Fruit fly (Drosophila melanogaster) whole organism, embryonic: Measurements from ENCODE around the gene CG42798.

Experiments
- Aef1 ChIP-seq: fragments of 200-800 bp; sonication (Bioruptor generic); IDR thresholded peaks from 3 replicates; pipeline ENCODE4 v1.3.6; 2022; ENCODE audit warnings: missing biosample characterization, missing genetic modification characterization
- CG11723 ChIP-seq: fragments of 200-800 bp; sonication (Bioruptor generic); optimal IDR thresholded peaks from 2 replicates; lab custom pipeline; 2017; ENCODE audit warnings: missing biosample characterization, mild to moderate bottlenecking, missing genetic modification characterization
- CG1529 ChIP-seq: fragments of 200-800 bp; sonication (Bioruptor generic); optimal IDR thresholded peaks from 3 replicates; lab custom pipeline; 2018; ENCODE audit warnings: missing biosample characterization, missing genetic modification characterization
- CG16779 ChIP-seq: fragments of 200-800 bp; sonication (Bioruptor generic); IDR thresholded peaks from 2 replicates; pipeline ENCODE4 v1.3.6; 2022; ENCODE audit warnings: missing biosample characterization, missing genetic modification characterization
- CG17802 ChIP-seq: fragments of 200-800 bp; sonication (Bioruptor generic); optimal IDR thresholded peaks from 2 replicates; lab custom pipeline; 2018; ENCODE audit warnings: missing biosample characterization, mild to moderate bottlenecking, missing genetic modification characterization, moderate library complexity
- CG2120 ChIP-seq: fragments of 200-800 bp; sonication (Bioruptor generic); optimal IDR thresholded peaks from 3 replicates; lab custom pipeline; 2016; ENCODE audit warnings: missing biosample characterization, missing genetic modification characterization
- CG2129 ChIP-seq: fragments of 200-800 bp; sonication (Bioruptor generic); IDR thresholded peaks from 2 replicates; pipeline ENCODE4 v1.3.6; 2022; ENCODE audit warnings: missing biosample characterization, missing genetic modification characterization; ENCODE audit not compliant: partially characterized antibody
- CG2678 ChIP-seq: fragments of 200-800 bp; sonication (Bioruptor generic); optimal IDR thresholded peaks from 3 replicates; lab custom pipeline; 2019; ENCODE audit warnings: missing biosample characterization, mild to moderate bottlenecking, missing genetic modification characterization, moderate library complexity
- CG34376 ChIP-seq: fragments of 200-800 bp; sonication (Bioruptor generic); optimal IDR thresholded peaks from 2 replicates; lab custom pipeline; 2018; ENCODE audit warnings: missing biosample characterization, mild to moderate bottlenecking, missing genetic modification characterization
- CG4730 ChIP-seq: fragments of 200-800 bp; sonication (Bioruptor generic); IDR thresholded peaks from 2 replicates; pipeline ENCODE4 v1.3.6; 2022; ENCODE audit warnings: missing biosample characterization, missing genetic modification characterization
- CG5245 ChIP-seq: fragments of 200-800 bp; sonication (Bioruptor generic); optimal IDR thresholded peaks from 3 replicates; lab custom pipeline; 2016; ENCODE audit warnings: missing biosample characterization, missing genetic modification characterization
- CG6254 ChIP-seq: fragments of 200-800 bp; sonication (Bioruptor generic); optimal IDR thresholded peaks from 3 replicates; lab custom pipeline; 2017; ENCODE audit warnings: mild to moderate bottlenecking, missing biosample characterization, missing genetic modification reagents, missing genetic modification characterization
- CG6813 ChIP-seq: fragments of 200-800 bp; sonication (Bioruptor generic); optimal IDR thresholded peaks from 2 replicates; lab custom pipeline; 2017; ENCODE audit warnings: missing biosample characterization, missing genetic modification characterization, mild to moderate bottlenecking, moderate library complexity, missing genetic modification reagents
- CG7786 ChIP-seq: fragments of 200-800 bp; sonication (Bioruptor generic); optimal IDR thresholded peaks from 2 replicates; lab custom pipeline; 2016; ENCODE audit warnings: missing biosample characterization, missing genetic modification characterization
- CG9817 ChIP-seq: fragments of 200-800 bp; sonication (Bioruptor generic); optimal IDR thresholded peaks from 2 replicates; lab custom pipeline; 2018; ENCODE audit warnings: missing biosample characterization, mild to moderate bottlenecking, missing genetic modification characterization, moderate library complexity
- Elba2 ChIP-seq: fragments of 200-800 bp; sonication (Bioruptor generic); optimal IDR thresholded peaks from 3 replicates; lab custom pipeline; 2016; ENCODE audit warnings: missing biosample characterization, missing genetic modification characterization
- HmgZ ChIP-seq: fragments of 200-800 bp; sonication (Bioruptor generic); optimal IDR thresholded peaks from 2 replicates; lab custom pipeline; 2018; ENCODE audit warnings: missing biosample characterization, mild to moderate bottlenecking, missing genetic modification characterization
- Hmr ChIP-seq: fragments of 200-800 bp; sonication (Bioruptor generic); optimal IDR thresholded peaks from 3 replicates; lab custom pipeline; 2017; ENCODE audit warnings: mild to moderate bottlenecking, missing biosample characterization, missing genetic modification reagents, missing genetic modification characterization
- MTF-1 ChIP-seq: fragments of 200-800 bp; sonication (Bioruptor generic); optimal IDR thresholded peaks from 2 replicates; lab custom pipeline; 2018; ENCODE audit warnings: missing biosample characterization, mild to moderate bottlenecking, missing genetic modification characterization, borderline replicate concordance
- Mad ChIP-seq: fragments of 200-800 bp; sonication (Bioruptor generic); optimal IDR thresholded peaks from 2 replicates; lab custom pipeline; 2016; ENCODE audit warnings: missing biosample characterization, missing genetic modification characterization
- NFAT ChIP-seq: fragments of 200-800 bp; sonication (Bioruptor generic); IDR thresholded peaks from 2 replicates; pipeline ENCODE4 v1.3.6; 2022; ENCODE audit warnings: missing biosample characterization, missing genetic modification characterization
- NK7.1 ChIP-seq: fragments of 200-800 bp; sonication (Bioruptor generic); optimal IDR thresholded peaks from 3 replicates; lab custom pipeline; 2016; ENCODE audit warnings: missing biosample characterization, missing genetic modification characterization
- Sox102F ChIP-seq: fragments of 200-800 bp; sonication (Bioruptor generic); optimal IDR thresholded peaks from 2 replicates; lab custom pipeline; 2018; ENCODE audit warnings: missing biosample characterization, mild to moderate bottlenecking, missing genetic modification characterization, moderate library complexity
- TFAM ChIP-seq: fragments of 200-800 bp; sonication (Bioruptor generic); optimal IDR thresholded peaks from 2 replicates; lab custom pipeline; 2017; ENCODE audit warnings: missing biosample characterization, missing genetic modification characterization, inconsistent platforms
- YL-1 ChIP-seq: fragments of 200-800 bp; sonication (Bioruptor generic); optimal IDR thresholded peaks from 3 replicates; lab custom pipeline; 2017; ENCODE audit warnings: missing biosample characterization, mild to moderate bottlenecking, missing genetic modification characterization
- ab ChIP-seq: fragments of 200-800 bp; sonication (Bioruptor generic); optimal IDR thresholded peaks from 2 replicates; lab custom pipeline; 2016; ENCODE audit warnings: missing biosample characterization, missing genetic modification characterization
- ara ChIP-seq: fragments of 200-800 bp; sonication (Bioruptor generic); IDR thresholded peaks from 2 replicates; pipeline ENCODE4 v1.3.6; 2022; ENCODE audit warnings: missing biosample characterization, missing genetic modification characterization
- btn ChIP-seq: fragments of 200-800 bp; sonication (Bioruptor generic); optimal IDR thresholded peaks from 2 replicates; lab custom pipeline; 2016; ENCODE audit warnings: missing biosample characterization, missing genetic modification characterization
- caup ChIP-seq: fragments of 200-800 bp; sonication (Bioruptor generic); optimal IDR thresholded peaks from 3 replicates; lab custom pipeline; 2017; ENCODE audit warnings: missing biosample characterization, mild to moderate bottlenecking, missing genetic modification characterization, moderate library complexity; ENCODE audit not compliant: severe bottlenecking
- chinmo ChIP-seq: fragments of 200-800 bp; sonication (Bioruptor generic); IDR thresholded peaks from 4 replicates; pipeline ENCODE4 v1.3.6; 2022; ENCODE audit warnings: missing biosample characterization, missing genetic modification characterization; ENCODE audit not compliant: partially characterized antibody
- chn ChIP-seq: fragments of 200-800 bp; sonication (Bioruptor generic); optimal IDR thresholded peaks from 2 replicates; lab custom pipeline; 2016; ENCODE audit warnings: missing biosample characterization, missing genetic modification characterization
- crc ChIP-seq: fragments of 200-800 bp; sonication (Bioruptor generic); optimal IDR thresholded peaks from 2 replicates; lab custom pipeline; 2016; ENCODE audit warnings: missing biosample characterization, missing genetic modification characterization
- da ChIP-seq: fragments of 200-800 bp; sonication (Bioruptor generic); optimal IDR thresholded peaks from 2 replicates; lab custom pipeline; 2016; ENCODE audit warnings: missing biosample characterization, missing genetic modification characterization
- dimm ChIP-seq: fragments of 200-800 bp; sonication (Bioruptor generic); IDR thresholded peaks from 2 replicates; pipeline ENCODE4 v1.3.6; 2022; ENCODE audit warnings: missing biosample characterization, missing genetic modification characterization
- dpn ChIP-seq, 2 experiments: fragments of 200-800 bp; sonication (Bioruptor generic); optimal IDR thresholded peaks; 3 replicates each; lab custom pipeline; 2016; ENCODE audit warnings: missing biosample characterization in 2 of 2, missing genetic modification characterization in 2 of 2
- dysf ChIP-seq: fragments of 200-800 bp; sonication (Bioruptor generic); IDR thresholded peaks from 3 replicates; pipeline ENCODE4 v1.3.6; 2022; ENCODE audit warnings: missing biosample characterization, missing genetic modification characterization
- exex ChIP-seq: fragments of 200-800 bp; sonication (Bioruptor generic); optimal IDR thresholded peaks from 4 replicates; lab custom pipeline; 2018; ENCODE audit warnings: missing biosample characterization, mild to moderate bottlenecking, missing genetic modification characterization, moderate library complexity
- fd102C ChIP-seq: fragments of 200-800 bp; sonication (Bioruptor generic); optimal IDR thresholded peaks from 2 replicates; lab custom pipeline; 2018; ENCODE audit warnings: missing biosample characterization, mild to moderate bottlenecking, missing genetic modification characterization, moderate library complexity
- gem ChIP-seq: fragments of 200-800 bp; sonication (Bioruptor generic); optimal IDR thresholded peaks from 2 replicates; lab custom pipeline; 2019; ENCODE audit warnings: missing biosample characterization, mild to moderate bottlenecking, missing genetic modification characterization, moderate library complexity
- gsb-n ChIP-seq: fragments of 200-800 bp; sonication (Bioruptor generic); optimal IDR thresholded peaks from 3 replicates; lab custom pipeline; 2018; ENCODE audit warnings: missing biosample characterization, mild to moderate bottlenecking, missing genetic modification characterization
- jigr1 ChIP-seq: fragments of 200-800 bp; sonication (Bioruptor generic); IDR thresholded peaks from 3 replicates; pipeline ENCODE4 v1.3.6; 2022; ENCODE audit warnings: missing biosample characterization, missing genetic modification characterization
- jing ChIP-seq: fragments of 200-800 bp; sonication (Bioruptor generic); optimal IDR thresholded peaks from 2 replicates; lab custom pipeline; 2018; ENCODE audit warnings: missing biosample characterization, mild to moderate bottlenecking, missing genetic modification characterization
- klu ChIP-seq: fragments of 200-800 bp; sonication (Bioruptor generic); IDR thresholded peaks from 2 replicates; pipeline ENCODE4 v1.3.6; 2022; ENCODE audit warnings: missing biosample characterization, missing genetic modification characterization
- lab ChIP-seq: fragments of 200-800 bp; sonication (Bioruptor generic); optimal IDR thresholded peaks from 3 replicates; lab custom pipeline; 2017; ENCODE audit warnings: missing biosample characterization, missing genetic modification characterization, mild to moderate bottlenecking, moderate library complexity, missing genetic modification reagents
- lmd ChIP-seq: fragments of 200-800 bp; sonication (Bioruptor generic); IDR thresholded peaks from 2 replicates; pipeline ENCODE4 v1.3.6; 2022; ENCODE audit warnings: missing biosample characterization, missing genetic modification characterization
- lov ChIP-seq, 2 experiments: fragments of 200-800 bp in 1 of 2; fragments of >200 bp in 1 of 2; sonication (Bioruptor generic) in 1 of 2; IDR thresholded peaks in 1 of 2; optimal IDR thresholded peaks in 1 of 2; 2 replicates in 1 of 2; 3 replicates in 1 of 2; pipeline versions ENCODE4 v1.3.6 to Lab custom; 2017 to 2022; ENCODE audit warnings: missing biosample characterization in 1 of 2, missing genetic modification characterization in 1 of 2
- otp ChIP-seq: fragments of 200-800 bp; sonication (Bioruptor generic); IDR thresholded peaks from 3 replicates; pipeline ENCODE4, ENCODE4 v1.3.6; 2022; ENCODE audit warnings: missing biosample characterization, missing genetic modification characterization
- sima ChIP-seq: fragments of 200-800 bp; sonication (Bioruptor generic); optimal IDR thresholded peaks from 2 replicates; lab custom pipeline; 2016; ENCODE audit warnings: missing biosample characterization, missing genetic modification characterization
- sug ChIP-seq: fragments of 200-800 bp; optimal IDR thresholded peaks from 2 replicates; lab custom pipeline; 2019; ENCODE audit warnings: missing biosample characterization, mild to moderate bottlenecking, missing genetic modification characterization, moderate library complexity

The CG42798 gene

dm6 chr3R:17394318-17395188, 11.9 kb upstream of the CG42798 start, which contains the start of gene CREG (continued):
- no peak for TF ChIP-seq CG5245 (GFP tag; lab: Kevin White, UChicago)
- TF ChIP-seq da, result no peak
- no peak for TF ChIP-seq lmd (GFP tag; lab: Robert Waterston, UW)
- peak; percentile 5 for TF ChIP-seq Hmr (GFP tag; lab: Kevin White, UChicago)
- TF ChIP-seq Mad (GFP tag; lab: Kevin White, UChicago), result no peak
- no peak for TF ChIP-seq NK7.1 (GFP tag; lab: Kevin White, UChicago)
- TF ChIP-seq MTF-1 (GFP tag; lab: Kevin White, UChicago), result no peak
- TF ChIP-seq TFAM, result no peak
- TF ChIP-seq CG2120, result peak; percentile 34
- TF ChIP-seq sug, result no peak
- TF ChIP-seq chn (GFP tag; lab: Kevin White, UChicago), result peak; percentile 0
- no peak for TF ChIP-seq CG1529 (GFP tag; lab: Kevin White, UChicago)
- no peak for TF ChIP-seq Aef1 (GFP tag; lab: Robert Waterston, UW)
- TF ChIP-seq sima (GFP tag; lab: Kevin White, UChicago), result no peak
- no peak for TF ChIP-seq fd102C (GFP tag; lab: Kevin White, UChicago)
- TF ChIP-seq Sox102F (GFP tag; lab: Kevin White, UChicago), result peak; percentile 24
- TF ChIP-seq dpn (GFP tag; optimal IDR thresholded peaks at IDR 0.05; lab: Kevin White, UChicago), result no peak
- TF ChIP-seq CG2678, result peak; percentile 54
- no peak for TF ChIP-seq chinmo (GFP tag; lab: Robert Waterston, UW)
- TF ChIP-seq HmgZ, result no peak
- no peak for TF ChIP-seq exex (tag; lab: Kevin White, UChicago)
- TF ChIP-seq NFAT (GFP tag; lab: Robert Waterston, UW), result no peak
- no peak for TF ChIP-seq CG11723 (GFP tag; lab: Kevin White, UChicago)
- TF ChIP-seq Elba2, result peak; percentile 58
- no peak for TF ChIP-seq CG2129 (GFP tag; lab: Robert Waterston, UW)
- no peak for TF ChIP-seq caup
- TF ChIP-seq CG17802 (tag; lab: Kevin White, UChicago), result no peak
- TF ChIP-seq jing (GFP tag; lab: Kevin White, UChicago), result no peak
- TF ChIP-seq lov (optimal IDR thresholded peaks at IDR 0.05; lab: Kevin White, UChicago), result no peak
- no peak for TF ChIP-seq lov (GFP tag; IDR thresholded peaks at IDR 0.05; lab: Robert Waterston, UW)
- no peak for TF ChIP-seq CG4730 (GFP tag; lab: Robert Waterston, UW)
- no peak for TF ChIP-seq CG16779 (GFP tag; lab: Robert Waterston, UW)
- TF ChIP-seq jigr1 (GFP tag; lab: Robert Waterston, UW), result no peak
- no peak for TF ChIP-seq gsb-n (tag; lab: Kevin White, UChicago)
- TF ChIP-seq gem (tag; lab: Kevin White, UChicago), result peak; percentile 52
- TF ChIP-seq CG6254 (GFP tag; lab: Kevin White, UChicago), result no peak
- no peak for TF ChIP-seq CG9817 (tag; lab: Kevin White, UChicago)
- no peak for TF ChIP-seq CG6813 (GFP tag; lab: Kevin White, UChicago)
- TF ChIP-seq crc (GFP tag; lab: Kevin White, UChicago), result no peak
- TF ChIP-seq otp (GFP tag; lab: Robert Waterston, UW), result no peak
- no peak for TF ChIP-seq klu (GFP tag; lab: Robert Waterston, UW)
- TF ChIP-seq dimm (GFP tag; lab: Robert Waterston, UW), result no peak
- TF ChIP-seq btn (GFP tag; lab: Kevin White, UChicago), result no peak
- TF ChIP-seq dysf (GFP tag; lab: Robert Waterston, UW), result no peak
- no peak for TF ChIP-seq ab (GFP tag; lab: Kevin White, UChicago)
- TF ChIP-seq lab (GFP tag; lab: Kevin White, UChicago), result no peak
- TF ChIP-seq ara (GFP tag; lab: Robert Waterston, UW), result 0 out of 2 replicates have a peak, but pooled peaks have one; percentile 18
- TF ChIP-seq YL-1 (GFP tag; lab: Kevin White, UChicago), result peak; percentile 32
- TF ChIP-seq CG34376 (GFP tag; lab: Kevin White, UChicago), result no peak
- TF ChIP-seq CG7786 (GFP tag; lab: Kevin White, UChicago), result no peak
